Worm (Caenorhabditis elegans): ENCODE measurements around the gene srb-11.

DNA sequence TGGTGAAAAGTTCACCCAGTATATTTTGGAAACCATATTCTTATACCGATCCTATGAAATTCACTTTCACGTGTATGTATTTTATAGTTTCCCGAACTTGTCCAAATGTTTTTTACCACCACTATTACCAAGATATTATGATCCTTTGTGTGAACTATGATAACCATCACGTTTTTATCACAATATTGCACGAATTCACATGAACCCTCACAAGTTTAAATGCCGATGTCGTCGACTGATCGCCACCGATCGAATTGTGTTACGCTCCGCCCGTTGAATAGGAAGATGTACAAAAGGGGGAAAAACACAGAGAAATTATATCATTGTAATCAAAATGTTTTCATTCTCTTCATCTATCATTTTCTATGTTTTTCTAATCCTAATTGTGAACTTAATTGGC is 15.6 kb upstream of the srb-11 start:
- TF ChIP-seq ama-1 (optimal IDR thresholded peaks at IDR 0.05): no peak
- TF ChIP-seq ceh-36 (tag; optimal IDR thresholded peaks at IDR 0.05): no peak
- no peak for TF ChIP-seq B0310.2 (tag; optimal IDR thresholded peaks at IDR 0.05)

Measured in whole organism, early embryonic.